Worm (Caenorhabditis elegans) whole organism, L4 larva: ENCODE measurements around the gene F54E2.2.

Experiments used
- D1046.2 ChIP-seq: fragments of 200-800 bp; sonication (Bioruptor generic); IDR thresholded peaks from 2 replicates; pipeline ENCODE4 v1.3.6; 2022; ENCODE audit warnings: missing genetic modification characterization, missing compliant biosample characterization
- F26F4.8 ChIP-seq: fragments of 200-800 bp; sonication (Bioruptor generic); conservative IDR thresholded peaks from 2 replicates; pipeline ENCODE4 v1.3.6; 2022; ENCODE audit warnings: missing genetic modification characterization, missing compliant biosample characterization
- F49E8.2 ChIP-seq: sonication (generic microtip); optimal IDR thresholded peaks from 2 replicates; lab custom pipeline; 2016; ENCODE audit warnings: missing compliant biosample characterization, mild to moderate bottlenecking, missing genetic modification characterization, borderline replicate concordance
- T26A8.4 ChIP-seq: fragments of 200-800 bp; sonication (Bioruptor generic); IDR thresholded peaks from 2 replicates; pipeline ENCODE4 v1.3.6; 2022; ENCODE audit warnings: missing genetic modification characterization, missing compliant biosample characterization
- Y48G9A.11 ChIP-seq: fragments of 200-800 bp; sonication (Bioruptor generic); IDR thresholded peaks from 2 replicates; pipeline ENCODE4 v1.3.6; 2022; ENCODE audit warnings: missing genetic modification reagents, missing genetic modification characterization, missing compliant biosample characterization
- aha-1 ChIP-seq: fragments of 150-350 bp; peaks from one replicate; lab custom pipeline; 2014; ENCODE audit warnings: missing biosample characterization, missing genetic modification characterization
- ceh-32 ChIP-seq: sonication (generic microtip); optimal IDR thresholded peaks from 2 replicates; lab custom pipeline; 2016; ENCODE audit warnings: mild to moderate bottlenecking, missing genetic modification characterization, missing compliant biosample characterization; ENCODE audit not compliant: poor library complexity
- ceh-62 ChIP-seq: sonication (generic microtip); optimal IDR thresholded peaks from 2 replicates; lab custom pipeline; 2017; ENCODE audit warnings: missing biosample characterization, missing genetic modification characterization
- ces-1 ChIP-seq: fragments of 150-350 bp; sonication (generic microtip); optimal IDR thresholded peaks from 4 replicates; lab custom pipeline; 2014; ENCODE audit warnings: missing biosample characterization, missing genetic modification reagents, missing genetic modification characterization
- daf-19 ChIP-seq: fragments of 200-800 bp; sonication (Bioruptor generic); conservative IDR thresholded peaks from 2 replicates; pipeline ENCODE4 v1.3.6; 2022; ENCODE audit warnings: missing genetic modification characterization, missing compliant biosample characterization
- dmd-8 ChIP-seq: fragments of 200-800 bp; sonication (Bioruptor generic); IDR thresholded peaks from 2 replicates; pipeline ENCODE4 v1.3.6; 2022; ENCODE audit warnings: missing genetic modification characterization, missing compliant biosample characterization
- dve-1 ChIP-seq: sonication (generic microtip); optimal IDR thresholded peaks from 2 replicates; lab custom pipeline; 2017; ENCODE audit warnings: antibody characterized with exemption, mild to moderate bottlenecking, missing genetic modification characterization, missing compliant biosample characterization; ENCODE audit not compliant: insufficient read depth
- egl-43 ChIP-seq: fragments of 200-800 bp; sonication (Bioruptor generic); IDR thresholded peaks from 2 replicates; pipeline ENCODE4 v1.3.6; 2022; ENCODE audit warnings: missing genetic modification reagents, missing genetic modification characterization, missing compliant biosample characterization
- fos-1 ChIP-seq: fragments of 150-350 bp; optimal IDR thresholded peaks from 2 replicates; lab custom pipeline; 2014; ENCODE audit warnings: missing biosample characterization, missing genetic modification characterization
- gei-8 ChIP-seq: fragments of 200-800 bp; sonication (Bioruptor generic); optimal IDR thresholded peaks from 2 replicates; lab custom pipeline; 2018; ENCODE audit warnings: mild to moderate bottlenecking, missing genetic modification characterization, missing compliant biosample characterization
- hif-1 ChIP-seq, 2 experiments: sonication (generic microtip); optimal IDR thresholded peaks; 2 replicates each; lab custom pipeline; 2016 to 2017; ENCODE audit warnings: missing compliant biosample characterization in 2 of 2, missing genetic modification characterization in 2 of 2, missing genetic modification reagents in 2 of 2, missing genotype in 2 of 2, mild to moderate bottlenecking in 1 of 2
- hlh-11 ChIP-seq: fragments of 200-800 bp; sonication (Bioruptor generic); optimal IDR thresholded peaks from 2 replicates; lab custom pipeline; 2018; ENCODE audit warnings: mild to moderate bottlenecking, missing genetic modification characterization, missing compliant biosample characterization
- lin-1 ChIP-seq: fragments of 200-800 bp; sonication (Bioruptor generic); IDR thresholded peaks from 2 replicates; pipeline ENCODE4 v1.3.6; 2022; ENCODE audit warnings: missing genetic modification reagents, missing genetic modification characterization, missing compliant biosample characterization
- lin-13 ChIP-seq: fragments of 150-350 bp; optimal IDR thresholded peaks from 2 replicates; lab custom pipeline; 2014; ENCODE audit warnings: missing biosample characterization, missing genetic modification reagents, missing genetic modification characterization
- lin-29 ChIP-seq: fragments of 200-800 bp; sonication (Bioruptor generic); IDR thresholded peaks from 2 replicates; pipeline ENCODE4 v1.3.6; 2022; ENCODE audit warnings: missing genetic modification reagents, missing genetic modification characterization, missing compliant biosample characterization
- lin-38 ChIP-seq: fragments of 200-800 bp; sonication (Bioruptor generic); IDR thresholded peaks from 2 replicates; pipeline ENCODE4 v1.3.6; 2022; ENCODE audit warnings: missing genetic modification reagents, missing genetic modification characterization, missing compliant biosample characterization
- lir-3 ChIP-seq: sonication (generic microtip); optimal IDR thresholded peaks from 2 replicates; lab custom pipeline; 2016; ENCODE audit warnings: mild to moderate bottlenecking, missing genetic modification characterization, missing compliant biosample characterization
- lsy-2 ChIP-seq, 2 experiments: fragments of 150-350 bp in 1 of 2; sonication (generic microtip) in 1 of 2; optimal IDR thresholded peaks; 2 replicates each; lab custom pipeline; 2014 to 2017; ENCODE audit warnings: missing biosample characterization in 2 of 2, missing genetic modification characterization in 2 of 2
- madf-5 ChIP-seq, 2 experiments: fragments of 200-800 bp; sonication (Bioruptor generic); IDR thresholded peaks; 2 replicates each; pipeline ENCODE4 v1.3.6; 2022; ENCODE audit warnings: missing compliant biosample characterization in 2 of 2, missing genetic modification characterization in 2 of 2
- mes-2 ChIP-seq: sonication (generic microtip); optimal IDR thresholded peaks from 2 replicates; lab custom pipeline; 2016; ENCODE audit warnings: missing genotype, mild to moderate bottlenecking, missing genetic modification characterization, missing compliant biosample characterization; ENCODE audit not compliant: poor library complexity, severe bottlenecking
- mxl-2 ChIP-seq: fragments of 200-800 bp; sonication (Bioruptor generic); conservative IDR thresholded peaks from 2 replicates; pipeline ENCODE4 v1.3.6; 2022; ENCODE audit warnings: missing genetic modification reagents, missing genetic modification characterization, missing compliant biosample characterization
- nhr-10 ChIP-seq: fragments of 150-350 bp; optimal IDR thresholded peaks from 2 replicates; lab custom pipeline; 2014; ENCODE audit warnings: missing biosample characterization, missing genetic modification characterization
- nhr-111 ChIP-seq: fragments of 200-800 bp; sonication (Bioruptor generic); optimal IDR thresholded peaks from 2 replicates; lab custom pipeline; 2018; ENCODE audit warnings: mild to moderate bottlenecking, missing genetic modification characterization, missing compliant biosample characterization
- nhr-237 ChIP-seq: sonication (generic microtip); optimal IDR thresholded peaks from 2 replicates; lab custom pipeline; 2017; ENCODE audit warnings: missing biosample characterization, missing genetic modification characterization
- nhr-25 ChIP-seq: sonication (generic microtip); optimal IDR thresholded peaks from 2 replicates; lab custom pipeline; 2017; ENCODE audit warnings: missing genetic modification characterization, mild to moderate bottlenecking, missing compliant biosample characterization, antibody characterized with exemption, moderate library complexity, borderline replicate concordance; ENCODE audit not compliant: insufficient read depth
- nhr-42 ChIP-seq: fragments of 200-800 bp; sonication (Bioruptor generic); IDR thresholded peaks from 2 replicates; pipeline ENCODE4 v1.3.6; 2022; ENCODE audit warnings: missing genetic modification characterization, missing compliant biosample characterization
- php-3 ChIP-seq: fragments of 200-800 bp; sonication (Bioruptor generic); IDR thresholded peaks from 2 replicates; pipeline ENCODE4 v1.3.6; 2022; ENCODE audit warnings: missing genetic modification reagents, missing genetic modification characterization, missing compliant biosample characterization
- set-16 ChIP-seq: fragments of 200-800 bp; sonication (Bioruptor generic); IDR thresholded peaks from 2 replicates; pipeline ENCODE4 v1.3.6; 2022; ENCODE audit warnings: missing genetic modification reagents, missing genetic modification characterization, missing compliant biosample characterization
- snpc-1.2 ChIP-seq: fragments of 200-800 bp; sonication (Bioruptor generic); IDR thresholded peaks from 2 replicates; pipeline ENCODE4 v1.3.6; 2022; ENCODE audit warnings: missing genetic modification reagents, missing genetic modification characterization, missing compliant biosample characterization
- unc-39 ChIP-seq: sonication (generic microtip); optimal IDR thresholded peaks from 2 replicates; lab custom pipeline; 2017; ENCODE audit warnings: missing biosample characterization, missing genetic modification characterization
- unc-62 ChIP-seq, 3 experiments: fragments of 150-350 bp in 1 of 3; sonication (generic microtip); optimal IDR thresholded peaks in 2 of 3; peaks in 1 of 3; 1 replicate in 1 of 3; 2 replicates in 2 of 3; lab custom pipeline; 2014 to 2017; ENCODE audit warnings: missing biosample characterization in 3 of 3, missing genetic modification characterization in 3 of 3, missing genetic modification reagents in 3 of 3, missing genotype in 1 of 3
- zfp-2 ChIP-seq: sonication (generic microtip); optimal IDR thresholded peaks from 2 replicates; lab custom pipeline; 2016; ENCODE audit warnings: mild to moderate bottlenecking, missing genetic modification characterization, missing compliant biosample characterization

F54E2.2 gene

ce11 chrV:2795998-2796397 is at the start of gene F54E2.2:
TSS of gene F54E2.2 (plus strand) at chrV:2796298.
- TF ChIP-seq mxl-2 (GFP tag; lab: Robert Waterston, UW) (no peak), zfp-2 (tag; lab: Kevin White, UChicago) (no peak), nhr-42 (GFP tag; lab: Robert Waterston, UW) (no peak), nhr-10 (tag; lab: Kevin White, UChicago) (no peak), gei-8 (GFP tag; lab: Kevin White, UChicago) (no peak), dmd-8 (GFP tag; lab: Robert Waterston, UW) (no peak), unc-39 (tag; lab: Kevin White, UChicago) (no peak), T26A8.4 (GFP tag; lab: Robert Waterston, UW) (no peak), aha-1 (no peak), lsy-2 (tag; optimal IDR thresholded peaks at IDR 0.05; lab: Kevin White, UChicago) (no peak), hlh-11 (tag; lab: Kevin White, UChicago) (no peak), ceh-62 (tag; lab: Kevin White, UChicago) (no peak), snpc-1.2 (no peak), fos-1 (no peak), lin-1 (GFP tag; lab: Robert Waterston, UW) (no peak), dve-1 (no peak), F26F4.8 (GFP tag; lab: Robert Waterston, UW) (no peak), ces-1 (GFP tag; lab: Kevin White, UChicago) (no peak), daf-19 (GFP tag; lab: Robert Waterston, UW) (no peak), madf-5 (GFP tag; IDR thresholded peaks at IDR 0.05; lab: Robert Waterston, UW) (no peak)

DNA sequence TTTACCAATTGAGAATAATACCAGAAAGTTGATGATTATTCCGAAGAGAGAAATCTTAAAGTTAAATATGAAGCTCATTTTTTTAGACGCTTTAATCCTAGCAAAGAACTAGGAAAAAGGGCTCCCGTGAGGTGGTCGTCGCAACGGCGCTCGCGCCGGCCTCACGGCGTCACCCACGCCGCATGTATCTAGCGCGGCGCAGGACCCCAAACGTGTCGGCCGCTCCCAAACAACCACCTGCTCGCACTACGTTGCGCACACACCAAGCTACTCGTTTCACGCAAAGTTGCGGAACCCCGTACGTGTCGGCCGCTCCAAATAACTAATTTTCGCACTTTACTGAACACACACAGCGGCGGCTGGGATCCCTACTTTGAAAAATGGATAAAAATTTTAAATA is 49.7 kb upstream of the F54E2.2 start:
- peak; percentile 85 for TF ChIP-seq set-16 (GFP tag; lab: Robert Waterston, UW)
- no peak for TF ChIP-seq ceh-32 (tag; lab: Kevin White, UChicago)

DNA sequence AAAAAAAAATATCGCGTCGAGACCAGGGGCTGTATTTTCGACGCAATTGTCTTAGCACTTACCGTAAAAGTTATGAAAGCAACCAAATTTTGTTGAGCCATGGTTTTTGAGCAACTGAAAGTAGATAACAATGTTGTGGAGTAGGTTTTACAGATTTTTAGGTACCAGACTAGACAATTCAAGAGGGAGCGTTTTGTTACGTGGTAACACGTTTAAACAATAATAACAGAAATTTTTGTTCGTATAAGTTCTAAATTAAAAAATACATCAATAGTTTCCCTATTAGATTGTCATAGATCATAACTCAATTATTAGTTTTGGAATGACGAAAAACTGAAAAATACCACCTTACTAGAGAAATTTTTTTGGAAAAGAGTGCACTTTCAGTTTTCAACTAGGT is 46.1 kb upstream of the F54E2.2 start, which contains the start of gene srx-24:
Gene srx-24 (minus strand): TSS at position 101 of the 400 bp plus-strand sequence.
- no peak for TF ChIP-seq lin-38
- no peak for TF ChIP-seq dve-1
- no peak for TF ChIP-seq lin-13 (GFP tag; lab: Kevin White, UChicago)
- no peak for TF ChIP-seq Y48G9A.11 (GFP tag; lab: Robert Waterston, UW)
- TF ChIP-seq T26A8.4 (GFP tag; lab: Robert Waterston, UW), result no peak
- TF ChIP-seq nhr-25 (tag; lab: Kevin White, UChicago), result no peak
- no peak for TF ChIP-seq D1046.2 (GFP tag; lab: Robert Waterston, UW)
- no peak for TF ChIP-seq egl-43
- TF ChIP-seq unc-62 (GFP tag; optimal IDR thresholded peaks at IDR 0.05 in 1 of 2; lab: Kevin White, UChicago), result no peak
- no peak for TF ChIP-seq unc-62 (tag; optimal IDR thresholded peaks at IDR 0.05; lab: Kevin White, UChicago)
- no peak for TF ChIP-seq nhr-111
- TF ChIP-seq php-3, result no peak
- TF ChIP-seq F49E8.2, result no peak
- no peak for TF ChIP-seq hif-1 (tag; optimal IDR thresholded peaks at IDR 0.05; lab: Kevin White, UChicago)
- TF ChIP-seq mes-2 (tag; lab: Kevin White, UChicago), result no peak
- TF ChIP-seq nhr-237 (tag; lab: Kevin White, UChicago), result no peak
- TF ChIP-seq lir-3 (tag; lab: Kevin White, UChicago), result no peak
- no peak for TF ChIP-seq lin-29 (GFP tag; lab: Robert Waterston, UW)
